Fruit fly (Drosophila melanogaster): ENCODE measurements around the gene Tango10.
A peak's percentile ranks its signal among the peaks of the same experiment; 100 is the strongest.

Tango10 gene

dm6 chrX:11709799-11710720, 10.0 kb upstream of the Tango10 start, which contains the start of gene FucT6 (continued):
- TF ChIP-seq CG18262 (tag; optimal IDR thresholded peaks at IDR 0.05): peak; percentile 34
- TF ChIP-seq BtbVII (GFP tag; optimal IDR thresholded peaks at IDR 0.05): no peak
- TF ChIP-seq CG9876 (GFP tag; optimal IDR thresholded peaks at IDR 0.05): no peak
- TF ChIP-seq CG14860 (GFP tag; IDR thresholded peaks at IDR 0.05; ENCODE audit: partially characterized antibody): peak; percentile 76
- TF ChIP-seq Dll (GFP tag; IDR thresholded peaks at IDR 0.05; ENCODE audit: partially characterized antibody): peak; percentile 83
- no peak; the same call in 1 of the 2 replicates for TF ChIP-seq CG9932 (GFP tag; IDR thresholded peaks at IDR 0.05)
- TF ChIP-seq al (GFP tag; IDR thresholded peaks at IDR 0.05): no peak
- TF ChIP-seq ara (GFP tag; IDR thresholded peaks at IDR 0.05): no peak
- TF ChIP-seq Taf1 (GFP tag; IDR thresholded peaks at IDR 0.05): no peak
- peak; percentile 25 for TF ChIP-seq gem (tag; optimal IDR thresholded peaks at IDR 0.05)
- no peak for TF ChIP-seq sc (optimal IDR thresholded peaks at IDR 0.05)
- TF ChIP-seq sc (GFP tag; optimal IDR thresholded peaks at IDR 0.05): no peak
- TF ChIP-seq Camta (GFP tag; optimal IDR thresholded peaks at IDR 0.05): no peak
- TF ChIP-seq CG11093 (GFP tag; IDR thresholded peaks at IDR 0.05): no peak
- peak; percentile 90 for TF ChIP-seq bbx (GFP tag; IDR thresholded peaks at IDR 0.05; ENCODE audit: partially characterized antibody)
- peak; percentile 5 for TF ChIP-seq HLH54F (GFP tag; optimal IDR thresholded peaks at IDR 0.05)
- TF ChIP-seq CG12104 (GFP tag; optimal IDR thresholded peaks at IDR 0.05): no peak
- TF ChIP-seq CG13123 (GFP tag; optimal IDR thresholded peaks at IDR 0.05): no peak
- no peak for TF ChIP-seq gsb (GFP tag; IDR thresholded peaks at IDR 0.05)
- peak; percentile 91 for TF ChIP-seq z (GFP tag; IDR thresholded peaks at IDR 0.05)
- TF ChIP-seq Optix (GFP tag; IDR thresholded peaks at IDR 0.05): no peak
- no peak for TF ChIP-seq Antp (GFP tag; optimal IDR thresholded peaks at IDR 0.05)
- TF ChIP-seq CG15696 (tag; optimal IDR thresholded peaks at IDR 0.05): no peak
- peak; percentile 23 for TF ChIP-seq gfzf (GFP tag; optimal IDR thresholded peaks at IDR 0.05)
- TF ChIP-seq sens-2 (GFP tag; IDR thresholded peaks at IDR 0.05): no peak
- no peak for TF ChIP-seq dati (GFP tag; IDR thresholded peaks at IDR 0.05)
- TF ChIP-seq Dip3 (GFP tag; optimal IDR thresholded peaks at IDR 0.05): no peak
- TF ChIP-seq CG6765 (GFP tag; optimal IDR thresholded peaks at IDR 0.05): no peak
- TF ChIP-seq odd (GFP tag; optimal IDR thresholded peaks at IDR 0.05): peak; percentile 20
- TF ChIP-seq D19A (tag; optimal IDR thresholded peaks at IDR 0.05): peak; percentile 8
- TF ChIP-seq tio (GFP tag; optimal IDR thresholded peaks at IDR 0.05): no peak
- peak; percentile 89; the same call in 2 of the 4 replicates for TF ChIP-seq chinmo (GFP tag; IDR thresholded peaks at IDR 0.05; ENCODE audit: partially characterized antibody)
- no peak for TF ChIP-seq eve (GFP tag; optimal IDR thresholded peaks at IDR 0.05)
- TF ChIP-seq CG6175 (GFP tag; IDR thresholded peaks at IDR 0.05): no peak
- TF ChIP-seq CG9797 (GFP tag; optimal IDR thresholded peaks at IDR 0.05): peak; percentile 38
- peak; percentile 80 for TF ChIP-seq hbn (GFP tag; IDR thresholded peaks at IDR 0.05; ENCODE audit: partially characterized antibody)
- no peak for TF ChIP-seq wor (GFP tag; IDR thresholded peaks at IDR 0.05)
- TF ChIP-seq Jarid2 (GFP tag; optimal IDR thresholded peaks at IDR 0.05): no peak
- peak; percentile 61; the same call in 1 of the 2 replicates for TF ChIP-seq CG2129 (GFP tag; IDR thresholded peaks at IDR 0.05; ENCODE audit: partially characterized antibody)
- TF ChIP-seq shn (GFP tag; optimal IDR thresholded peaks at IDR 0.05): no peak
- TF ChIP-seq CG6854 (GFP tag; optimal IDR thresholded peaks at IDR 0.05): peak; percentile 5
- TF ChIP-seq CG30020 (tag; optimal IDR thresholded peaks at IDR 0.05): peak; percentile 20
- TF ChIP-seq CG8281 (tag; optimal IDR thresholded peaks at IDR 0.05): no peak
- no peak for TF ChIP-seq CG43689 (GFP tag; IDR thresholded peaks at IDR 0.05)
- TF ChIP-seq nom (GFP tag; optimal IDR thresholded peaks at IDR 0.05): peak; percentile 45
- TF ChIP-seq CG16815 (GFP tag; optimal IDR thresholded peaks at IDR 0.05): no peak
- peak; percentile 53 for TF ChIP-seq CG14710 (tag; optimal IDR thresholded peaks at IDR 0.05)
- TF ChIP-seq slou (GFP tag; optimal IDR thresholded peaks at IDR 0.05): no peak
- no peak for TF ChIP-seq Stat92E (GFP tag; optimal IDR thresholded peaks at IDR 0.05)
